Worm (Caenorhabditis elegans) whole organism, late embryonic: Measurements from ENCODE around the gene F46C8.1.

Source experiments
- ceh-30 ChIP-seq: fragments of 150-350 bp; optimal IDR thresholded peaks from 2 replicates; lab custom pipeline; 2014; ENCODE audit warnings: missing biosample characterization, missing genetic modification characterization
- ceh-48 ChIP-seq: sonication (generic microtip); optimal IDR thresholded peaks from 2 replicates; lab custom pipeline; 2016; ENCODE audit warnings: missing genetic modification characterization, inconsistent platforms, missing compliant biosample characterization
- fax-1 ChIP-seq: sonication (generic microtip); optimal IDR thresholded peaks from 2 replicates; lab custom pipeline; 2016; ENCODE audit warnings: missing genotype, missing genetic modification characterization, missing compliant biosample characterization
- nhr-11 ChIP-seq: fragments of 150-350 bp; optimal IDR thresholded peaks from 2 replicates; lab custom pipeline; 2014; ENCODE audit warnings: missing biosample characterization, missing genetic modification characterization

DNA sequence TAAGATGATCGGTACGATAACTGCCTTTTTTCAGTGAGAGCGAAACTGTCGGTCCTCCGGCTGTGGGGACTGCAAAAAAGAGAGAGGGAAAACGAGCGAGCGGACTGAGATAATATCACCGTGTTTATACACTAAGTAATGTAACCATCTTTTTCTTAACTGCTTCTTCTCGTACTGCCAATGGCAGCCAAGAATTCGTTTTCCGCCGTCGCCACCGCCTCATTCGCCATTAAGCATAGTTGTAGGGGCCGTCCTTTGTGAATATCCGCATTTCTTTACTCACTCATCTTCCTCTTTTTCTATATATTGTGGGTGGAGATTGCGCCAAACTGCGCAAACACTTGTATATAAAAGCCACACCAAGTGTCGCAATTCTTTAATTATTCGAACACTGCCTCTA lies 1.7 kb upstream of the F46C8.1 start, which contains the start of gene col-174:
- TF ChIP-seq ceh-48 (tag; lab: Kevin White, UChicago), result no peak
- no peak for TF ChIP-seq fax-1 (tag; lab: Kevin White, UChicago)
- no peak for TF ChIP-seq nhr-11 (tag; lab: Kevin White, UChicago)
- no peak for TF ChIP-seq ceh-30
